Fruit fly (Drosophila melanogaster) Kc167 (cell line): ENCODE results near the gene Hs3st-B.

Source experiments
- Myc ChIP-seq: fragments of >200 bp; optimal IDR thresholded peaks from 2 replicates; lab custom pipeline; 2017; ENCODE audit warnings: missing external identifiers
- Sin3A ChIP-seq: fragments of >200 bp; optimal IDR thresholded peaks from 2 replicates; lab custom pipeline; 2018; ENCODE audit warnings: missing external identifiers
- h ChIP-seq: fragments of >200 bp; optimal IDR thresholded peaks from 3 replicates; lab custom pipeline; 2018; ENCODE audit warnings: missing external identifiers
- insv ChIP-seq: fragments of >200 bp; optimal IDR thresholded peaks from 3 replicates; lab custom pipeline; 2018; ENCODE audit warnings: missing external identifiers
- psq ChIP-seq: fragments of >200 bp; optimal IDR thresholded peaks from 2 replicates; lab custom pipeline; 2017; ENCODE audit warnings: missing external identifiers
- ttk ChIP-seq: sonication (Bioruptor generic); optimal IDR thresholded peaks from 2 replicates; lab custom pipeline; 2017; ENCODE audit warnings: missing external identifiers

The Hs3st-B gene

DNA sequence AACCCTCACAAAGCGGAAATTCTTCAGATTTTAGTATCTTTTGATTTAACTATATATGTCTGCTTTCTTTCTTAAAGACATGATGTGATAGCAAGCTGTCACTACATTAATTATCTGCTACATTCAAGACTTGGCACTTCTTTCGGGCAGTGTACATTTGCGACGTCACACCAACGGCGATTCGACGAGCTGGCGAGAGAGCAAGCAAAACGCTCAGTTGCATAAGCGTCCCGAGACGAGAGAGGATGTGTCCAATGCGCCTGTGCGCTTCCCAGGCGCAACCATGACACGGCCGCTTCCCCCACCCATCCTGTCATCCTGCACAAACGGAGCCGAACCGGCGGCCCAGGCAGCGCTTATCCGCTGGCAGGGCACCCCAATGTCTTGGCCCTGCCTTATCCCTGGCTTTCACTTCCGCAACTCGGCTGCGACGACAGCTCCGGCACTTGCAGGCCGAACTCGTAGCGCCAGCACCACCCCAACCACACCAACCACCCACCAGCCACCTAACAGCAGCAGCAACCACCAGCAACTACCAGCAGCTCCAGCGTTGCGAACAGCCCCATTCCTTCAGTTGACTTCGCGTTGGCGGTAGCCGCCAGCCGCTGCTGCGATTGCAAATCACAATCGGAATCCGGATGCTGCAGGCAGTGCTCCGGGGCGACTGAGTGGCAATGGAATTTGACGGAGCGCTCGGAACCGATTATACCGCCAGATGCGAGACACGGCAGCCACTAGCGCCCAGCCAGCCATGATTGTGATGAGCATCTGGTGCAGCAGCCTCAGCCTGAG lies at the start of gene Hs3st-B:
Gene Hs3st-B, plus strand, starts transcription at position 214 of the 792 bp plus-strand sequence.
- no peak for TF ChIP-seq h (lab: Kevin White, UChicago)

DNA sequence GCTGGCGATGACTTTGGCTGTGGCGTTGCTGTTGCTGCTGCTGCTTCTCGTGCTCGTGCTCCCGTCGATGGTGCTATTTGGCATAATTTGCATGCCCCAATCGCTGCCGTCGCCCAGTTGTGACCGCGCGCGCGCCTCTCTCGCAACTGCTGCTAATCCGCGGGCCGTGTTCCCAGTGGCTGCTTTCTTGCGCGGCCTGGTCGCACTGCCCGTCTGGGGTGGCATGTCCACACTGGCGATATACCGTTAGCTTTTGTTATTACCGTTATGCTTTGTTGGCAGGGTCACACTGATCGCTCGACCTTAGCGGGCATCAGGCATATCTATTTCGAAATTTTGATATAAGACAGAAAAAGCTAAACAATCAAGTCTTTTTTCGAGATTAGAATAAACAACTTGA lies 46.8 kb upstream of the Hs3st-B start, which contains the start of gene CG7990:
Gene CG7990, minus strand, starts transcription at position 350 of the 400 bp plus-strand sequence.
- no peak for TF ChIP-seq ttk
- TF ChIP-seq psq, result no peak
- TF ChIP-seq insv (lab: Kevin White, UChicago), result no peak

DNA sequence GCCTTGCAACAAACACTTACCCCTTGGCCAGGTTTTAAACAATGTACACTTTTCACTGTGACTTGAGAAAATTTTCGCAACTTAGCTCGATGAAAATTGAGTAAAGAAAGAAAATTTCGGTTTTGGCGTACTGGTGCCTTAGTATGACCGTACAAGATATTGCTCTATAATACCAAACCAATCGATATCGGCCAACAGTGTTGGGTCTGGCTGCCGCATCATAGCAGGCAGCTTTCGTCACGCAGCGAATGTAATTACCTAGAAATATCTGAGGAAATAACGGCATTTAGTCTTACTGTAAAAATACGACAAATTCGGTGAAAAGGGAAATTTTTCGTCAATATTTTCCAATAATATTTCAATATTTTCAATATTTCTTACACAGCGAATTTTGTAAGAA lies 40.4 kb upstream of the Hs3st-B start, which contains the start of gene Ulp1:
Gene Ulp1, minus strand, starts transcription at position 174 of the 400 bp plus-strand sequence.
- no peak for TF ChIP-seq h (lab: Kevin White, UChicago)
- no peak for TF ChIP-seq Myc (lab: Kevin White, UChicago)
- no peak for TF ChIP-seq psq
- TF ChIP-seq insv (lab: Kevin White, UChicago), result no peak
- TF ChIP-seq ttk, result no peak
- TF ChIP-seq Sin3A (lab: Kevin White, UChicago), result no peak

DNA sequence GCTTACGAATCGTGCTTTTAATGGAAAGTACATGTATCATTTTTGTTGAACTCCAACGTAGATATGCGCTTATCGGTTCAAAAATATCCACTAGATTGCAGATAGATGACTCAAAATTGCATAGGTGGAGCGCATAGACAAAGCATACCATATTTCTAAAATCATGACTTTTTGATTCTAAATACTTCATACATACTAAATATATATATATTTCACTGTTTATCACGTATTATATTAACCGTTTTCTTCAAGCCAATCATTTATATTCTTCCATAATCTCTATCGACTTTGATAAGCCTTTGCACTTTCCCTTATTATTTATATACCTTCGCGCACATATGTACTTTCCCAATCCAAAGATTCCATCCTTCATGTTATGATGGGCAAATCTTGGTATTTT lies 36.5 kb upstream of the Hs3st-B start, which contains the start of gene CG14195:
Gene CG14195, minus strand, starts transcription at position 101 of the 400 bp plus-strand sequence.
- TF ChIP-seq Sin3A (lab: Kevin White, UChicago) (no peak), ttk (no peak), psq (no peak), insv (lab: Kevin White, UChicago) (no peak), Myc (lab: Kevin White, UChicago) (no peak), h (lab: Kevin White, UChicago) (no peak)

DNA sequence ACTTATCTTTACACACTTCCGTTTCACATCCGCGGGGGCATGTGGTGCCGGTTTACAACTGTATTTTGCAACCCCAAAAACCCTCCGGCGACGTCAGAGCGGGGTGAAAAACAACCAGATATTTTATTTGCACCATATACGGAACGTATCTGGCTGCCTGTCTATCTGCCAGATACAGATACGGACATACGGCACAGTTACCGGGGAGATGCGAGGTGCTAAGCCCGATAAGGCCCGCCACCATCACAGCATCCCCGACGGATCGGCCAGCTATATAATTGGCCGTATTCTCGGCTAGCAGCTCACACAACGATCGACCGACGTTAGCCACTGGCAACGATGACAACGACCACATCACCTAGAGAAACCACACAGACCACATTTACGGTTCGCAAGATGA lies 35.5 kb upstream of the Hs3st-B start, which contains the start of gene Mur18B:
Gene Mur18B, plus strand, starts transcription at position 301 of the 400 bp plus-strand sequence.
- TF ChIP-seq insv (lab: Kevin White, UChicago) (no peak), psq (no peak), h (lab: Kevin White, UChicago) (no peak), Myc (lab: Kevin White, UChicago) (no peak), Sin3A (lab: Kevin White, UChicago) (no peak), ttk (no peak)

DNA sequence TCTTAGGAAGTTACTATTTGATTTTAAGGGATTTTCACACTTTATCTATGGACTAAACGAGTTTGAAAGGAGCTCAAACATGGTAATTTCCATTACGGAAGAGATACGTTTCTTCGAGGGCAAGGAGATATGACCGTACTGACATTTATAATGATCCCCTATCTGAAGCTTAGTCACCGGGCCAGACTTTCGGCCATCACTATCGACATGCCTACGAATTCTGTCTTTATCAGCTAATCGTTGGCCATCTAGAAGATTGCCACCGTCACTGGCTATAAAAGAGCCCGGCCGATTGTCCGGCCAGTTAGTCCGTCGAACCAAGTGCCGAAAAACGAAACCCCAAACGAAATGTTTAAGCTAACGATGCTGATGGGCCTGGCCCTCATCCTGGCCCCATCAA lies 33.2 kb upstream of the Hs3st-B start, which contains the start of gene Muc18B:
Gene Muc18B, plus strand, starts transcription at position 301 of the 400 bp plus-strand sequence.
- no peak for TF ChIP-seq Sin3A (lab: Kevin White, UChicago)
- no peak for TF ChIP-seq h (lab: Kevin White, UChicago)
- no peak for TF ChIP-seq Myc (lab: Kevin White, UChicago)
- no peak for TF ChIP-seq ttk
- no peak for TF ChIP-seq psq
- no peak for TF ChIP-seq insv (lab: Kevin White, UChicago)

DNA sequence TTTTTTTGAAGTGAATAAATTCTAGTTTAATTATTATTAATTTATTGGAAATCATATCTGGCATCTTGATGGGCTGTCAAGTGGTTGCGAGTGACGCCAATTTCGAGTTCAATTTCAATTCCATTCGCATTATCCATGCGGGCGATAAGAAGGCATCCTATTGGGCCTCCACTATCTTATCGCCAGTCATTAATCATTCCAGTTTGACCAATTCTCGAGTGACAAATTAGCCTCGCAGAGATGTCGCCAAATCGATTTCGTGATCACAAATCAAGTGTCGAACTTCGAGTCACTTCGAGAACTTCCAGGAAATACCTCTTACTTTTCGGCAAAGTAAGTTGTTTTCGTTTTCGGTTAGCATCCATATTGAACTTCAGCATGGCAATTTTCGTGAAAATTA lies 31.8 kb upstream of the Hs3st-B start:
- TF ChIP-seq Myc (lab: Kevin White, UChicago), result no peak
- no peak for TF ChIP-seq Sin3A (lab: Kevin White, UChicago)
- TF ChIP-seq psq, result no peak
- no peak for TF ChIP-seq ttk

DNA sequence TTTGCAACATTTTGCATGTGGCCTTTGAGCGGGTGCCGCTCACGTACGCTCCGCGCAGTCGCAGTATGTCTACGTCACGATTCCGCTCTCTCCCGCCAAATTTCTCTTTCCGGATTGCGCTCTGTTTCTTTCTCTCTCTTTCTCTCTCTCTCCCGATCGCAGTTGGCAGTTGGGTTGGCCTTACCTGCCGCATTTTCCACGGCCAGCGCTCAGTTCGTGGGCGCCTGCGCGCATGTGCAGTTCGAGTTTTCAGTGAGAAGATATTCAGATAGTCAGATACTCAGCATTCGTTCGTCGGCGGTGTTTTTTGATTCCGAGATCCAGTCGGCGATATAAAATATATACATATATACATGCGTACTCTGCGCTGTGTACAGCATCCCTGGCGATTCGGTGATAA lies 28.0 kb upstream of the Hs3st-B start, which contains the start of gene CG7884:
Gene CG7884, plus strand, starts transcription at position 208 of the 400 bp plus-strand sequence.
- TF ChIP-seq insv (lab: Kevin White, UChicago), result no peak
- no peak for TF ChIP-seq Myc (lab: Kevin White, UChicago)
- TF ChIP-seq psq, result no peak
- no peak for TF ChIP-seq ttk
- no peak for TF ChIP-seq Sin3A (lab: Kevin White, UChicago)
- TF ChIP-seq h (lab: Kevin White, UChicago), result no peak

DNA sequence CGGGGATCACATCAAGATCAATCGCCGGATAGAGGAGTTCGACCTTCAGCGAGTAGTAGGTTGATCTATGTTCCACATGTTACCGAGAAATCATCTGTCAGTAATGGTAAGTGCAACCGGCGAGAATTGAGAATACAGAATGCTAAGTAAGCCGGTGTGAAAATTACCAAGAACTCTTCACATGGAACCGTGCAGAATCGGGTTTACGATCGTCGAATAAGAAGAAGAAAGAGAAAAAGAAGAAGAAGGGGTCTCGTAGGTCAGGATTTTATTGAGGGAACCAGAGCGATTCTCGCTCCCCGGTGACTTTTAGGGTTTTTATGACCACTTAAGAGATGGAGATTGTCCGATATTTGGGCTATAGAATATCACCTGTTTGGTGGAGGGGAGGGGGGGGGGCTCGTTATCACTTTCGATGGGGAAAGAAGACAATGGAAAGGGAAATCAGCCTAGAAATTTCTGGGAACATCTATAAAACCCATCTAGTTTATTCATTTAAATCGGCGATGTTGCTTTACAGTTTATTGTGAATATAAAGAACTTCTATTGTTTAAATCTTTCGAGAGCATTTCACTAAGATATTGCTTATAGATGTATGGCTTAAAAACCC lies 27.4 kb upstream of the Hs3st-B start:
- TF ChIP-seq h (lab: Kevin White, UChicago), result no peak
- no peak for TF ChIP-seq Sin3A (lab: Kevin White, UChicago)
- no peak for TF ChIP-seq ttk

DNA sequence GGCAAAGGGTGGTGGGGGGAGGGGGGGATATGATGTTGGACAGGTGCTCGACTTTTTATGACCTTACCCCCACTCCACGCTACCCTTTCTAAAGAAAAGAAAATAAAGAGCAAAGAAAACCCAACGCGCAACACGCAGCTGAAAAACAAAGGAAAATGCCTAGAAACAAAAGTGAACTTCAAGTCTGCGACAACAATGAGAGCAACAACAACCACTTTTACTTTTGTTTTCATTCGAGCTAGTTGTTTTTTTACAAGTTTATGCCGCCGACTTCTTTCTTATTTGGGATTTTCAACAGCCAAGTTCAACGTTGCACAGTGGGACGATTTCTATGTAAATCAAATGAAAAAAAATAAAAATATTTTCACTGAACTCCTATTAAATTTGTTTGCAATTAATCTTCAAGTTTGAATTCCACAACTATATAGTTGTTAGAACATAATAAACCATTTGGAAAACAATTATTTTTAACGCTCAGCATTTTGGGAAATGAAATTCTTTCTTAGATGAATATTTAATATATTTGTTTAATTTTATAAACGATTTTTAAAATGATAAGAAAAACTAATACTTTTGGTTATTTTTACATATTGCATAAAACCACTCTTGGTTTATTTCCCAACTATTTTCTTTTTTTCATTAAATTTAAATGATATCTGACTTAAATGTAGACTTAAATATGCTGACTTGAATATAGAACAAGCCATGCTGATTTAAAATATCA lies 23.7 kb upstream of the Hs3st-B start:
- no peak for TF ChIP-seq ttk

DNA sequence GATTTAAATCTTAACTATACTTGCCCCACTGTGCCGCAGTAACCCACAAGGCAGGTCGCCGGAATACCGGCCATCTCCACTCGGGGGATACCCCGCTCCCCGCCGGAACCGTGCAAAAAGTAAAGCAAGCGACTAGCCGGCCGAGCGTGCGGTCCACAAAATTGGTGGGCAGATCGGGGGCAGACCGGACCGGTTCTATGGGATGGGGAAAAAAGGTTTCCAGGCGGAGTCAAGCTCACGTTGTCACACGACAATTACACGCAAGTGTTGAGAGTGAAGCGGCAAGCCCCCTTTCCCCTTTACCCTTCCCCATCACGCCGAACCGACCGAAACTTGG lies 23.2 kb upstream of the Hs3st-B start:
- TF ChIP-seq Myc (lab: Kevin White, UChicago) (no peak), ttk (no peak), Sin3A (lab: Kevin White, UChicago) (no peak), h (lab: Kevin White, UChicago) (no peak), insv (lab: Kevin White, UChicago) (no peak), psq (no peak)

DNA sequence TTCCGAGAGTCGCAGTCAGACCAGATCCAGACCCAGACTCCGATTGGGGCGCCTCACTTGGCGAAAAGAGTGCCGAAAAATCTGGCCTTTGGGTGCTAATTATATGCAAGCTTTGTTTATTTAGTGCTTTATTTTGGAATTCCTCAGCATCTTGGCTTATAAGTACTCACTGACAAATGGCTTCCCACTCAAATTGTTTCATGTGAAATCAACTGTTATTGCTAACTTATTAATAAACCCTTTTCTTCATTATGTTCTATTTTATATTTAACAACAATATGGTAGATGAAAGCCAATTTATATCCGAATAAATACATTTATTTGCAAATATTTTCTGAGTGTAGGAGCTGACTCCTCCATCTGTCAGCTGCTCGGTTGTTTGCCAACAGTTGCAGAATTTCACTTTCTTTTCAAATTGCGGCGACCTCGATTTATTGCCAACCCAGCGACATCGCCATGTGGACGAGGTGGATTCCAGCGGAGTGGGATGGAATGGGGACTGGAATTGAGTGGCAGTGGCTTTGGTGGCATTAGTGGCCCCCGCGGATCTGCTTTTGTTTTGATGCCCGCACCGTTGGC lies 18.5 kb upstream of the Hs3st-B start:
- TF ChIP-seq ttk (no peak), Sin3A (lab: Kevin White, UChicago) (no peak), Myc (lab: Kevin White, UChicago) (no peak), insv (lab: Kevin White, UChicago) (no peak)
